Fruit fly (Drosophila melanogaster) whole organism, embryonic: Measurements from ENCODE around the gene bsf.

Experiments
- ATbp ChIP-seq: fragments of 200-800 bp; sonication (Bioruptor generic); optimal IDR thresholded peaks from 2 replicates; lab custom pipeline; 2017; ENCODE audit warnings: missing biosample characterization, mild to moderate bottlenecking, missing genetic modification characterization, missing genetic modification reagents
- CG12236 ChIP-seq: fragments of 200-800 bp; sonication (Bioruptor generic); optimal IDR thresholded peaks from 2 replicates; lab custom pipeline; 2016; ENCODE audit warnings: missing biosample characterization, missing genetic modification characterization
- CG12659 ChIP-seq: fragments of 200-800 bp; sonication (Bioruptor generic); optimal IDR thresholded peaks from 3 replicates; lab custom pipeline; 2017; ENCODE audit warnings: mild to moderate bottlenecking, missing biosample characterization, missing genetic modification reagents, missing genetic modification characterization
- CG14441 ChIP-seq: fragments of 200-800 bp; sonication (Bioruptor generic); IDR thresholded peaks from 2 replicates; pipeline ENCODE4 v1.3.6; 2022; ENCODE audit warnings: missing biosample characterization, missing genetic modification characterization
- CG1647 ChIP-seq: fragments of 200-800 bp; sonication (Bioruptor generic); optimal IDR thresholded peaks from 3 replicates; lab custom pipeline; 2016; ENCODE audit warnings: missing biosample characterization, missing genetic modification characterization
- CG16813 ChIP-seq: fragments of 200-800 bp; sonication (Bioruptor generic); IDR thresholded peaks from 3 replicates; pipeline ENCODE4 v1.3.6; 2022; ENCODE audit warnings: missing biosample characterization, missing genetic modification characterization; ENCODE audit not compliant: partially characterized antibody
- CG30403 ChIP-seq: fragments of 200-800 bp; sonication (Bioruptor generic); optimal IDR thresholded peaks from 3 replicates; lab custom pipeline; 2016; ENCODE audit warnings: missing biosample characterization, missing genetic modification characterization
- CG32772 ChIP-seq: fragments of 200-800 bp; sonication (Bioruptor generic); IDR thresholded peaks from 2 replicates; pipeline ENCODE4 v1.3.6; 2022; ENCODE audit warnings: missing biosample characterization, missing genetic modification characterization
- CG6854 ChIP-seq: fragments of 200-800 bp; sonication (Bioruptor generic); optimal IDR thresholded peaks from 3 replicates; lab custom pipeline; 2017; ENCODE audit warnings: missing biosample characterization, mild to moderate bottlenecking, missing genetic modification characterization
- CG7372 ChIP-seq: fragments of 200-800 bp; sonication (Bioruptor generic); IDR thresholded peaks from 2 replicates; pipeline ENCODE4 v1.3.6; 2022; ENCODE audit warnings: missing biosample characterization, missing genetic modification characterization
- CG8924 ChIP-seq: fragments of 200-800 bp; optimal IDR thresholded peaks from 3 replicates; lab custom pipeline; 2019; ENCODE audit warnings: missing biosample characterization, mild to moderate bottlenecking, missing genetic modification characterization, moderate library complexity
- CG9609 ChIP-seq: fragments of 200-800 bp; sonication (Bioruptor generic); optimal IDR thresholded peaks from 3 replicates; lab custom pipeline; 2016; ENCODE audit warnings: missing biosample characterization, missing genetic modification characterization
- Dip2 ChIP-seq: fragments of 200-800 bp; sonication (Bioruptor generic); IDR thresholded peaks from 2 replicates; pipeline ENCODE4 v1.3.6; 2022; ENCODE audit warnings: missing biosample characterization, missing genetic modification characterization
- Dip3 ChIP-seq: fragments of 200-800 bp; sonication (Bioruptor generic); optimal IDR thresholded peaks from 3 replicates; lab custom pipeline; 2016; ENCODE audit warnings: missing biosample characterization, missing genetic modification characterization
- Drgx ChIP-seq: fragments of 200-800 bp; sonication (Bioruptor generic); IDR thresholded peaks from 2 replicates; pipeline ENCODE4 v1.3.6; 2022; ENCODE audit warnings: missing biosample characterization, missing genetic modification characterization
- E2f2 ChIP-seq: fragments of 200-800 bp; sonication (Bioruptor generic); IDR thresholded peaks from 2 replicates; pipeline ENCODE4 v1.3.6; 2022; ENCODE audit warnings: missing biosample characterization, missing genetic modification characterization
- HLH4C ChIP-seq: fragments of 200-800 bp; sonication (Bioruptor generic); IDR thresholded peaks from 3 replicates; pipeline ENCODE4 v1.3.6; 2022; ENCODE audit warnings: missing biosample characterization, missing genetic modification characterization; ENCODE audit not compliant: partially characterized antibody
- Jarid2 ChIP-seq: fragments of 200-800 bp; sonication (Bioruptor generic); optimal IDR thresholded peaks from 3 replicates; lab custom pipeline; 2017; ENCODE audit warnings: mild to moderate bottlenecking, missing biosample characterization, missing genetic modification reagents, missing genetic modification characterization
- Mad ChIP-seq: fragments of 200-800 bp; sonication (Bioruptor generic); optimal IDR thresholded peaks from 2 replicates; lab custom pipeline; 2016; ENCODE audit warnings: missing biosample characterization, missing genetic modification characterization
- NFAT ChIP-seq: fragments of 200-800 bp; sonication (Bioruptor generic); IDR thresholded peaks from 2 replicates; pipeline ENCODE4 v1.3.6; 2022; ENCODE audit warnings: missing biosample characterization, missing genetic modification characterization
- Opbp ChIP-seq: fragments of 200-800 bp; sonication (Bioruptor generic); IDR thresholded peaks from 3 replicates; pipeline ENCODE4 v1.3.6; 2022; ENCODE audit warnings: missing biosample characterization, missing genetic modification characterization; ENCODE audit not compliant: partially characterized antibody
- PHDP ChIP-seq: fragments of 200-800 bp; sonication (Bioruptor generic); optimal IDR thresholded peaks from 3 replicates; lab custom pipeline; 2018; ENCODE audit warnings: missing biosample characterization, mild to moderate bottlenecking, missing genetic modification characterization, moderate library complexity
- Spps ChIP-seq: fragments of 200-800 bp; sonication (Bioruptor generic); optimal IDR thresholded peaks from 2 replicates; lab custom pipeline; 2018; ENCODE audit warnings: missing biosample characterization, mild to moderate bottlenecking, missing genetic modification characterization
- Sry-β ChIP-seq: fragments of 200-800 bp; sonication (Bioruptor generic); optimal IDR thresholded peaks from 2 replicates; lab custom pipeline; 2018; ENCODE audit warnings: missing biosample characterization, mild to moderate bottlenecking, missing genetic modification characterization, moderate library complexity
- TFAM ChIP-seq: fragments of 200-800 bp; sonication (Bioruptor generic); optimal IDR thresholded peaks from 2 replicates; lab custom pipeline; 2017; ENCODE audit warnings: missing biosample characterization, missing genetic modification characterization, inconsistent platforms
- Taf1 ChIP-seq: fragments of 200-800 bp; sonication (Bioruptor generic); IDR thresholded peaks from 2 replicates; pipeline ENCODE4 v1.3.6; 2022; ENCODE audit warnings: missing biosample characterization, missing genetic modification characterization
- aop ChIP-seq: fragments of 200-800 bp; sonication (Bioruptor generic); IDR thresholded peaks from 2 replicates; pipeline ENCODE4 v1.3.6; 2022; ENCODE audit warnings: missing biosample characterization, missing genetic modification characterization
- ash1 ChIP-seq: fragments of 200-800 bp; sonication (Bioruptor generic); optimal IDR thresholded peaks from 2 replicates; lab custom pipeline; 2018; ENCODE audit warnings: missing biosample characterization, mild to moderate bottlenecking, missing genetic modification characterization
- br ChIP-seq: fragments of >200 bp; optimal IDR thresholded peaks from 2 replicates; lab custom pipeline; 2017
- ewg ChIP-seq: fragments of 200-800 bp; sonication (Bioruptor generic); optimal IDR thresholded peaks from 3 replicates; lab custom pipeline; 2017; ENCODE audit warnings: mild to moderate bottlenecking, missing biosample characterization, missing genetic modification reagents, missing genetic modification characterization
- fru ChIP-seq: fragments of >200 bp; optimal IDR thresholded peaks from 2 replicates; lab custom pipeline; 2017
- gfzf ChIP-seq: fragments of 200-800 bp; sonication (Bioruptor generic); optimal IDR thresholded peaks from 2 replicates; lab custom pipeline; 2016; ENCODE audit warnings: missing biosample characterization, mild to moderate bottlenecking, missing genetic modification characterization, moderate library complexity
- grn ChIP-seq: fragments of 200-800 bp; sonication (Bioruptor generic); optimal IDR thresholded peaks from 3 replicates; lab custom pipeline; 2017; ENCODE audit warnings: missing biosample characterization, missing genetic modification characterization
- ind ChIP-seq: fragments of 200-800 bp; sonication (Bioruptor generic); optimal IDR thresholded peaks from 3 replicates; lab custom pipeline; 2016; ENCODE audit warnings: missing biosample characterization, missing genetic modification characterization
- inv ChIP-seq: fragments of 200-800 bp; sonication (Bioruptor generic); IDR thresholded peaks from 2 replicates; pipeline ENCODE4 v1.3.6; 2022; ENCODE audit warnings: missing biosample characterization, missing genetic modification characterization; ENCODE audit not compliant: partially characterized antibody
- jumu ChIP-seq: fragments of 200-800 bp; sonication (Bioruptor generic); optimal IDR thresholded peaks from 3 replicates; lab custom pipeline; 2016; ENCODE audit warnings: missing biosample characterization, missing genetic modification characterization
- klu ChIP-seq: fragments of 200-800 bp; sonication (Bioruptor generic); IDR thresholded peaks from 2 replicates; pipeline ENCODE4 v1.3.6; 2022; ENCODE audit warnings: missing biosample characterization, missing genetic modification characterization
- lmd ChIP-seq: fragments of 200-800 bp; sonication (Bioruptor generic); IDR thresholded peaks from 2 replicates; pipeline ENCODE4 v1.3.6; 2022; ENCODE audit warnings: missing biosample characterization, missing genetic modification characterization
- lola ChIP-seq, 3 experiments: fragments of >200 bp in 2 of 3; fragments of 200-800 bp in 1 of 3; sonication (Bioruptor generic) in 1 of 3; optimal IDR thresholded peaks; 2 replicates each; lab custom pipeline; 2017 to 2019; ENCODE audit warnings: missing biosample characterization in 3 of 3, missing genetic modification characterization in 3 of 3, mild to moderate bottlenecking in 1 of 3, moderate library complexity in 1 of 3
- lov ChIP-seq, 2 experiments: fragments of 200-800 bp in 1 of 2; fragments of >200 bp in 1 of 2; sonication (Bioruptor generic) in 1 of 2; IDR thresholded peaks in 1 of 2; optimal IDR thresholded peaks in 1 of 2; 2 replicates in 1 of 2; 3 replicates in 1 of 2; pipeline versions ENCODE4 v1.3.6 to Lab custom; 2017 to 2022; ENCODE audit warnings: missing biosample characterization in 1 of 2, missing genetic modification characterization in 1 of 2
- oc ChIP-seq: fragments of 200-800 bp; sonication (Bioruptor generic); optimal IDR thresholded peaks from 2 replicates; lab custom pipeline; 2018; ENCODE audit warnings: missing biosample characterization, mild to moderate bottlenecking, missing genetic modification characterization, moderate library complexity
- org-1 ChIP-seq: fragments of 200-800 bp; sonication (Bioruptor generic); optimal IDR thresholded peaks from 2 replicates; lab custom pipeline; 2017; ENCODE audit warnings: missing biosample characterization, missing genetic modification characterization
- pan ChIP-seq, 4 experiments: fragments of >200 bp in 3 of 4; fragments of 200-800 bp in 1 of 4; sonication (Bioruptor generic) in 1 of 4; optimal IDR thresholded peaks in 3 of 4; IDR thresholded peaks in 1 of 4; 2 replicates each; pipeline versions ENCODE4 v1.3.6 to Lab custom; 2017 to 2022; ENCODE audit warnings: missing biosample characterization in 2 of 4, missing genetic modification characterization in 2 of 4, mixed read lengths in 1 of 4
- pho ChIP-seq: fragments of 200-800 bp; sonication (Bioruptor generic); optimal IDR thresholded peaks from 2 replicates; lab custom pipeline; 2016; ENCODE audit warnings: missing biosample characterization, missing genetic modification characterization
- pnt ChIP-seq: fragments of 200-800 bp; sonication (Bioruptor generic); optimal IDR thresholded peaks from 3 replicates; lab custom pipeline; 2016; ENCODE audit warnings: missing biosample characterization, missing genetic modification characterization
- ro ChIP-seq: fragments of 200-800 bp; sonication (Bioruptor generic); IDR thresholded peaks from 2 replicates; pipeline ENCODE4 v1.3.6; 2022; ENCODE audit warnings: missing biosample characterization, missing genetic modification characterization
- sd ChIP-seq: fragments of 200-800 bp; sonication (Bioruptor generic); optimal IDR thresholded peaks from 3 replicates; lab custom pipeline; 2018; ENCODE audit warnings: missing biosample characterization, mild to moderate bottlenecking, missing genetic modification characterization, moderate library complexity
- sens ChIP-seq: fragments of 200-800 bp; sonication (Bioruptor generic); peaks from one replicate; lab custom pipeline; 2016; ENCODE audit warnings: missing biosample characterization, missing genetic modification characterization
- sens-2 ChIP-seq: fragments of 200-800 bp; sonication (Bioruptor generic); IDR thresholded peaks from 2 replicates; pipeline ENCODE4 v1.3.6; 2022; ENCODE audit warnings: missing biosample characterization, missing genetic modification characterization
- so ChIP-seq: fragments of 200-800 bp; sonication (Bioruptor generic); IDR thresholded peaks from 3 replicates; pipeline ENCODE4 v1.3.6; 2022; ENCODE audit warnings: missing biosample characterization, missing genetic modification characterization
- tup ChIP-seq: fragments of 200-800 bp; sonication (Bioruptor generic); optimal IDR thresholded peaks from 2 replicates; lab custom pipeline; 2016; ENCODE audit warnings: missing biosample characterization, mild to moderate bottlenecking, missing genetic modification characterization, moderate library complexity

The bsf gene

DNA sequence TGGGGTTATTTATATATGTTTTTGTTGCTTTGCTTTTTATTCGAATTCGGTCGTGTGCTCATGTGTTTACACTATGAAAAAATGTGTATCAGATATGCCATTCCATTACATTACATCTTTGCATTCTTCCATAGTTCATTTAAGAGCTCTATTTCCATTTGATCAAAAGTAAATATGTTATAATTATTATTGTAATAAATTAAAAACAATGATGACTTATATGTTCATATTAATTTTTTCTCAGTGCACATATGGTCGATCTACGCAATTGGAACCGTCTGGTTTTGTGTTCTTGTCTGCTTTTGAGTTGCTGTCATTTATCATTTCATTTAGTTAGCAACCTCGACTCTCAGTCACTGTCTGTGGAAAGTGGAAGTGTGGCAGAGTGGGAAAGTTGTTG, 23.1 kb upstream of the bsf start (continued):
- TF ChIP-seq lmd (GFP tag; lab: Robert Waterston, UW) (peak; percentile 90), pho (GFP tag; lab: Kevin White, UChicago) (peak; percentile 21), lola (GFP tag; optimal IDR thresholded peaks at IDR 0.05; lab: Kevin White, UChicago) (peak in 1 of 3 experiments; percentile 95), Spps (tag; lab: Kevin White, UChicago) (peak; percentile 94), aop (GFP tag; lab: Robert Waterston, UW) (no peak), lov (optimal IDR thresholded peaks at IDR 0.05; lab: Kevin White, UChicago) (no peak), lov (GFP tag; IDR thresholded peaks at IDR 0.05; lab: Robert Waterston, UW) (peak; percentile 87), ewg (peak; percentile 67), pan (optimal IDR thresholded peaks at IDR 0.05; lab: Kevin White, UChicago) (no peak), pan (GFP tag; optimal IDR thresholded peaks at IDR 0.05 in 1 of 2, IDR thresholded peaks at IDR 0.05 in 1 of 2) (no peak), sens (peak; percentile 96), pnt (GFP tag; lab: Kevin White, UChicago) (peak; percentile 53), Mad (peak; percentile 34), ind (peak; percentile 85), Dip2 (GFP tag; lab: Robert Waterston, UW) (no peak), Taf1 (GFP tag; lab: Robert Waterston, UW) (peak; percentile 70), ash1 (GFP tag; lab: Kevin White, UChicago) (no peak), org-1 (GFP tag; lab: Kevin White, UChicago) (peak; percentile 78), gfzf (GFP tag; lab: Kevin White, UChicago) (no peak), so (GFP tag; lab: Robert Waterston, UW) (peak; percentile 88), TFAM (GFP tag; lab: Kevin White, UChicago) (no peak), ATbp (GFP tag; lab: Kevin White, UChicago) (peak; percentile 88), CG8924 (tag; lab: Kevin White, UChicago) (peak; percentile 95), sens-2 (GFP tag; lab: Robert Waterston, UW) (peak; percentile 91), PHDP (tag; lab: Kevin White, UChicago) (peak; percentile 93), CG12659 (GFP tag; lab: Kevin White, UChicago) (peak; percentile 82), CG32772 (GFP tag; lab: Robert Waterston, UW) (peak; percentile 92; the same call in 1 of the 2 replicates), CG14441 (peak; percentile 82), klu (GFP tag; lab: Robert Waterston, UW) (peak; percentile 86), CG9609 (GFP tag; lab: Kevin White, UChicago) (no peak), NFAT (GFP tag; lab: Robert Waterston, UW) (peak; percentile 86; the same call in 1 of the 2 replicates), tup (GFP tag; lab: Kevin White, UChicago) (peak; percentile 55), fru (no peak), CG1647 (peak; percentile 55), Jarid2 (GFP tag; lab: Kevin White, UChicago) (peak; percentile 50), CG7372 (GFP tag; lab: Robert Waterston, UW) (peak; percentile 86), oc (tag; lab: Kevin White, UChicago) (peak; percentile 95), Drgx (GFP tag; lab: Robert Waterston, UW) (peak; percentile 75), E2f2 (peak; percentile 66; the same call in 1 of the 2 replicates), CG30403 (GFP tag; lab: Kevin White, UChicago) (peak; percentile 87), CG16813 (GFP tag; lab: Robert Waterston, UW) (no peak), Opbp (no peak), CG12236 (peak; percentile 8), jumu (GFP tag; lab: Kevin White, UChicago) (no peak), Sry-β (GFP tag; lab: Kevin White, UChicago) (peak; percentile 57), CG6854 (GFP tag; lab: Kevin White, UChicago) (peak; percentile 69), br (lab: Kevin White, UChicago) (no peak), Dip3 (GFP tag; lab: Kevin White, UChicago) (peak; percentile 28), grn (GFP tag; lab: Kevin White, UChicago) (peak; percentile 37), ro (peak; percentile 74), sd (tag; lab: Kevin White, UChicago) (peak; percentile 81), inv (GFP tag; lab: Robert Waterston, UW) (no peak), HLH4C (GFP tag; lab: Robert Waterston, UW) (no peak)
